Worm (Caenorhabditis elegans): Measurements from ENCODE around the gene F14F8.14.

- TF ChIP-seq nhr-6 (tag; optimal IDR thresholded peaks at IDR 0.05): no peak
- TF ChIP-seq ama-1 (optimal IDR thresholded peaks at IDR 0.05): no peak
- no peak for TF ChIP-seq nhr-77 (tag; optimal IDR thresholded peaks at IDR 0.05)
- TF ChIP-seq skn-1 (tag; optimal IDR thresholded peaks at IDR 0.05): no peak
These were observed 30.6 kb downstream of the F14F8.14 start, which contains the start of gene mltn-11 for ce11 chrV:16635911-16636310.

Data from whole organism, L4 larva.